Worm (Caenorhabditis elegans) whole organism, L1 larva: Measurements from ENCODE around the gene rpl-22.

Source experiments
- C16A3.4 ChIP-seq: fragments of 150-350 bp; optimal IDR thresholded peaks from 2 replicates; lab custom pipeline; 2014; ENCODE audit warnings: missing biosample characterization, missing genetic modification characterization
- C34B4.2 ChIP-seq: sonication (generic microtip); optimal IDR thresholded peaks from 2 replicates; lab custom pipeline; 2017; ENCODE audit warnings: mild to moderate bottlenecking, missing genetic modification characterization, missing compliant biosample characterization
- F16B12.6 ChIP-seq: fragments of 150-350 bp; optimal IDR thresholded peaks from 2 replicates; lab custom pipeline; 2014; ENCODE audit warnings: missing biosample characterization, missing genetic modification characterization
- Y116A8C.19 ChIP-seq: sonication (generic microtip); optimal IDR thresholded peaks from 2 replicates; lab custom pipeline; 2016; ENCODE audit warnings: missing compliant biosample characterization, missing genetic modification characterization, borderline replicate concordance
- alr-1 ChIP-seq: fragments of 200-800 bp; sonication (Bioruptor generic); optimal IDR thresholded peaks from 2 replicates; lab custom pipeline; 2018; ENCODE audit warnings: borderline replicate concordance, mild to moderate bottlenecking, missing genetic modification characterization, missing compliant biosample characterization
- blmp-1 ChIP-seq: fragments of 150-350 bp; optimal IDR thresholded peaks from 2 replicates; lab custom pipeline; 2014; ENCODE audit warnings: missing biosample characterization, missing genetic modification characterization
- ceh-63 ChIP-seq: fragments of 200-800 bp; sonication (Bioruptor generic); optimal IDR thresholded peaks from 2 replicates; lab custom pipeline; 2018; ENCODE audit warnings: mild to moderate bottlenecking, missing genetic modification characterization, missing compliant biosample characterization
- ceh-8 ChIP-seq: fragments of 200-800 bp; sonication (Bioruptor generic); optimal IDR thresholded peaks from 2 replicates; lab custom pipeline; 2018; ENCODE audit warnings: mild to moderate bottlenecking, missing genetic modification characterization, moderate library complexity, missing compliant biosample characterization
- ceh-88 ChIP-seq: fragments of 200-800 bp; sonication (Bioruptor generic); IDR thresholded peaks from 2 replicates; pipeline ENCODE4 v1.3.6; 2022; ENCODE audit warnings: missing genetic modification characterization, missing compliant biosample characterization
- efl-1 ChIP-seq, 4 experiments: fragments of 150-350 bp; optimal IDR thresholded peaks in 3 of 4; peaks in 1 of 4; 1 replicate in 1 of 4; 2 replicates in 3 of 4; lab custom pipeline; 2014; ENCODE audit warnings: missing biosample characterization in 2 of 4, missing genetic modification characterization in 2 of 4, missing genetic modification reagents in 2 of 4
- efl-3 ChIP-seq: fragments of 200-800 bp; sonication (Bioruptor generic); optimal IDR thresholded peaks from 2 replicates; lab custom pipeline; 2018; ENCODE audit warnings: mild to moderate bottlenecking, missing genetic modification characterization, missing compliant biosample characterization
- elt-2 ChIP-seq: sonication (generic microtip); optimal IDR thresholded peaks from 2 replicates; lab custom pipeline; 2016; ENCODE audit warnings: missing genetic modification characterization, mild to moderate bottlenecking, inconsistent platforms, missing compliant biosample characterization, missing genetic modification reagents
- fkh-4 ChIP-seq: sonication (generic microtip); optimal IDR thresholded peaks from 2 replicates; lab custom pipeline; 2016; ENCODE audit warnings: missing compliant biosample characterization, missing genetic modification characterization, borderline replicate concordance
- grh-1 ChIP-seq: fragments of 200-800 bp; sonication (Bioruptor generic); IDR thresholded peaks from 2 replicates; pipeline ENCODE4 v1.3.6; 2022; ENCODE audit warnings: missing genetic modification reagents, missing genetic modification characterization, missing compliant biosample characterization
- hlh-4 ChIP-seq: sonication (generic microtip); optimal IDR thresholded peaks from 2 replicates; lab custom pipeline; 2016; ENCODE audit warnings: mild to moderate bottlenecking, missing genetic modification characterization, missing compliant biosample characterization
- lin-14 ChIP-seq: fragments of 200-800 bp; sonication (Bioruptor generic); optimal IDR thresholded peaks from 2 replicates; lab custom pipeline; 2018; ENCODE audit warnings: mild to moderate bottlenecking, missing genetic modification characterization, moderate library complexity, missing compliant biosample characterization
- lin-39 ChIP-seq: fragments of 150-350 bp; optimal IDR thresholded peaks from 2 replicates; lab custom pipeline; 2014; ENCODE audit warnings: missing biosample characterization, missing genetic modification reagents, missing genetic modification characterization
- lsy-2 ChIP-seq, 2 experiments: fragments of 150-350 bp; optimal IDR thresholded peaks; 2 replicates each; lab custom pipeline; 2014; ENCODE audit warnings: missing biosample characterization in 2 of 2, missing genetic modification characterization in 2 of 2
- mab-9 ChIP-seq: fragments of 200-800 bp; sonication (Bioruptor generic); IDR thresholded peaks from 2 replicates; pipeline ENCODE4 v1.3.6; 2022; ENCODE audit warnings: missing genetic modification reagents, missing genetic modification characterization, missing compliant biosample characterization
- nhr-11 ChIP-seq: fragments of 150-350 bp; optimal IDR thresholded peaks from 2 replicates; lab custom pipeline; 2014; ENCODE audit warnings: missing biosample characterization, missing genetic modification characterization
- nhr-12 ChIP-seq: sonication (generic microtip); optimal IDR thresholded peaks from 2 replicates; lab custom pipeline; 2017; ENCODE audit warnings: missing biosample characterization, missing genetic modification characterization
- nhr-19 ChIP-seq: fragments of 200-800 bp; sonication (Bioruptor generic); conservative IDR thresholded peaks from 2 replicates; pipeline ENCODE4 v1.3.6; 2022; ENCODE audit warnings: missing genetic modification characterization, missing compliant biosample characterization
- nhr-20 ChIP-seq: sonication (generic microtip); optimal IDR thresholded peaks from 2 replicates; lab custom pipeline; 2016; ENCODE audit warnings: mild to moderate bottlenecking, missing genetic modification characterization, missing compliant biosample characterization
- nhr-237 ChIP-seq: fragments of 150-350 bp; optimal IDR thresholded peaks from 2 replicates; lab custom pipeline; 2014; ENCODE audit warnings: missing biosample characterization, missing genetic modification characterization
- nhr-47 ChIP-seq: sonication (generic microtip); optimal IDR thresholded peaks from 2 replicates; lab custom pipeline; 2016; ENCODE audit warnings: mild to moderate bottlenecking, missing genetic modification characterization, moderate library complexity, missing compliant biosample characterization
- nhr-71 ChIP-seq: sonication (generic microtip); optimal IDR thresholded peaks from 2 replicates; lab custom pipeline; 2016; ENCODE audit warnings: mild to moderate bottlenecking, missing genetic modification characterization, moderate library complexity, missing compliant biosample characterization
- nhr-77 ChIP-seq: fragments of 150-350 bp; optimal IDR thresholded peaks from 2 replicates; lab custom pipeline; 2014; ENCODE audit warnings: missing biosample characterization, missing genetic modification characterization
- nhr-90 ChIP-seq: sonication (generic microtip); optimal IDR thresholded peaks from 2 replicates; lab custom pipeline; 2016; ENCODE audit warnings: mild to moderate bottlenecking, missing genetic modification characterization, missing compliant biosample characterization; ENCODE audit not compliant: poor library complexity
- rnt-1 ChIP-seq: sonication (generic microtip); optimal IDR thresholded peaks from 2 replicates; lab custom pipeline; 2016; ENCODE audit warnings: mild to moderate bottlenecking, missing genetic modification characterization, moderate library complexity, missing compliant biosample characterization
- skn-1 ChIP-seq: fragments of 150-350 bp; optimal IDR thresholded peaks from 2 replicates; lab custom pipeline; 2014; ENCODE audit warnings: missing biosample characterization, missing genetic modification characterization
- sptf-1 ChIP-seq: fragments of 150-350 bp; optimal IDR thresholded peaks from 2 replicates; lab custom pipeline; 2014; ENCODE audit warnings: missing biosample characterization, missing genetic modification characterization
- swsn-7 ChIP-seq: sonication (generic microtip); optimal IDR thresholded peaks from 2 replicates; lab custom pipeline; 2016; ENCODE audit warnings: missing genetic modification characterization, missing compliant biosample characterization
- tlp-1 ChIP-seq: fragments of 150-350 bp; optimal IDR thresholded peaks from 2 replicates; lab custom pipeline; 2014; ENCODE audit warnings: missing biosample characterization, missing genetic modification characterization
- unc-86 ChIP-seq: sonication (generic microtip); optimal IDR thresholded peaks from 2 replicates; lab custom pipeline; 2016; ENCODE audit warnings: missing genetic modification characterization, missing compliant biosample characterization
- xbp-1 ChIP-seq: sonication (generic microtip); optimal IDR thresholded peaks from 2 replicates; lab custom pipeline; 2016; ENCODE audit warnings: missing genetic modification characterization, missing compliant biosample characterization
- zip-4 ChIP-seq: fragments of 200-800 bp; sonication (Bioruptor generic); optimal IDR thresholded peaks from 2 replicates; lab custom pipeline; 2018; ENCODE audit warnings: mild to moderate bottlenecking, missing genetic modification characterization, moderate library complexity, missing compliant biosample characterization

The rpl-22 gene

DNA sequence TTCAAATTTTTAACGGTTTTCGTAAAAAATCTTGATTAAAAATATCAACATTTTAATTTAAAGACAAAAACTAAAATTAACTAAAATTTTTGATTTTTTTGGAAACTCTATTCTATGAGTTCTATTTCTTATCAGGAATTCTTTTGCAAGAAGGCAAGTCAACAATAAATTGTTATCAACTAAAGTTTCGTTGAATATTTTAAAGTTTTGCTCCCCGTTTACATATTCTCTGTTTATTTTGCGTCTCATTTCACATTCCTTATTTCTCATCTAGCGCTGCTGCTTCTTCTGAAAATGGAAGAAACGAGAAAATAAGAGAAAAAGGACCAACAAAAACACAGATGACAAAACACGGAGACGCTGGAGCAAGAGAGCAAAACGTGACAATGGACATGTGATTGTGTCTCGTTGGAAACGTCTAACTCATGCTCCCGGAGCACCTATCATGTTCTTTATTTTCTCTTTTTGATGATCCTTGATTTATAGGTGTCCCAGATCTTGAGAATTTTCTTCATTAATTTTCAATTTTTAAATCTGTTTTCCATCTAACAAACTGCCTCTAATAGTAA is 34.8 kb upstream of the rpl-22 start:
- no peak for TF ChIP-seq nhr-11 (tag; lab: Kevin White, UChicago)
- no peak for TF ChIP-seq nhr-47 (tag; lab: Kevin White, UChicago)
- TF ChIP-seq grh-1 (GFP tag; lab: Robert Waterston, UW), result no peak
- TF ChIP-seq ceh-8 (GFP tag; lab: Kevin White, UChicago), result no peak
- no peak for TF ChIP-seq sptf-1
- no peak for TF ChIP-seq efl-1 (optimal IDR thresholded peaks at IDR 0.05; lab: Kevin White, UChicago)
- TF ChIP-seq efl-1 (GFP tag; optimal IDR thresholded peaks at IDR 0.05 in 1 of 2; lab: Kevin White, UChicago), result peak in 1 of 2 experiments; percentile 62
- no peak for TF ChIP-seq F16B12.6 (tag; lab: Kevin White, UChicago)
- peak; percentile 88 for TF ChIP-seq elt-2 (tag; lab: Kevin White, UChicago)
- TF ChIP-seq lin-14 (GFP tag; lab: Kevin White, UChicago), result peak; percentile 39
- 0 out of 2 replicates have a peak, but pooled peaks have one; percentile 3 for TF ChIP-seq nhr-19 (GFP tag; lab: Robert Waterston, UW)
- TF ChIP-seq C16A3.4 (tag; lab: Kevin White, UChicago), result no peak
- no peak for TF ChIP-seq nhr-77 (tag; lab: Kevin White, UChicago)
- TF ChIP-seq nhr-12 (tag; lab: Kevin White, UChicago), result no peak
- TF ChIP-seq nhr-71 (tag; lab: Kevin White, UChicago), result peak; percentile 29
- peak in 1 of 2 experiments; percentile 5 for TF ChIP-seq lsy-2 (tag; optimal IDR thresholded peaks at IDR 0.05; lab: Kevin White, UChicago)
- TF ChIP-seq nhr-237, result no peak
- TF ChIP-seq nhr-20 (tag; lab: Kevin White, UChicago), result peak; percentile 6
- TF ChIP-seq blmp-1 (tag; lab: Kevin White, UChicago), result no peak
- TF ChIP-seq rnt-1 (tag; lab: Kevin White, UChicago), result peak; percentile 21
- TF ChIP-seq tlp-1 (tag; lab: Kevin White, UChicago), result no peak
- TF ChIP-seq, all 84 proteins: peak for 8

ce11 chrII:5021518-5021917 is 33.9 kb upstream of the rpl-22 start:
- TF ChIP-seq tlp-1 (tag; lab: Kevin White, UChicago) (no peak), blmp-1 (tag; lab: Kevin White, UChicago) (peak; percentile 35), lin-14 (GFP tag; lab: Kevin White, UChicago) (peak; percentile 4), lsy-2 (tag; optimal IDR thresholded peaks at IDR 0.05; lab: Kevin White, UChicago) (peak in 1 of 2 experiments; percentile 21), mab-9 (GFP tag; lab: Robert Waterston, UW) (no peak), ceh-88 (GFP tag; lab: Robert Waterston, UW) (0 out of 2 replicates have a peak, but pooled peaks have one; percentile 10)
- TF ChIP-seq, all 84 proteins: peak for 4

DNA sequence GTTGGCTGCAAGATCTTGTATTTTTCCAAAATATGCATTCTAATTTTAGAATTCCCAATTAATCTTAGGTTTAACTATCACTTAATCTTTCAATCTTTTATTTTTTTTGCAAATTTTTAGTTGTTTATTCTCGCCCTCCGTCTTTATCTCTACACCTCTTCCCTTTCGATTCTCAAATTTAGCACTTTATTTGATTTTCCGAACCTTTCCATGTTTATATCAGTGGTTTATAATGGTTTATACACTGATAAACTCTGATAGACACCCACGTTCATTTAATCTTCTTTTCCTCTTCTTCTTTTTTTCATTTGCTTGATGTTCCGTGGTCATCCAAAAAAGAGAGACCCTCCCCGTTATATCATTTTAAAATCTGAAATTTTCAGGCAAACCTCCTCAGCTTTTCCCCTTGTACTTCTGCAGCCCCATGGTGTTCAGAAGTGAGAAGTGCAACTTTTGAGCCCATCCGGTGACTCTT is 33.0 kb upstream of the rpl-22 start, which contains the start of the genes nsy-1 and F59A6.13:
Gene nsy-1, plus strand, starts transcription at position 377 of the 475 bp plus-strand sequence.
Gene F59A6.13, plus strand, starts transcription at position 425 of the 475 bp plus-strand sequence.
- TF ChIP-seq elt-2 (tag; lab: Kevin White, UChicago), result peak; percentile 97
- TF ChIP-seq efl-1 (optimal IDR thresholded peaks at IDR 0.05; lab: Kevin White, UChicago), result no peak
- TF ChIP-seq efl-1 (GFP tag; optimal IDR thresholded peaks at IDR 0.05 in 1 of 2; lab: Kevin White, UChicago), result peak in 1 of 2 experiments; percentile 72
- TF ChIP-seq C34B4.2 (tag; lab: Kevin White, UChicago), result no peak

- TF ChIP-seq alr-1 (tag; lab: Kevin White, UChicago), result no peak
- TF ChIP-seq C16A3.4 (tag; lab: Kevin White, UChicago), result no peak
- TF ChIP-seq zip-4, result no peak
- no peak for TF ChIP-seq unc-86 (tag; lab: Kevin White, UChicago)
- TF ChIP-seq grh-1 (GFP tag; lab: Robert Waterston, UW), result no peak
- no peak for TF ChIP-seq skn-1
- no peak for TF ChIP-seq fkh-4 (tag; lab: Kevin White, UChicago)
- TF ChIP-seq hlh-4 (tag; lab: Kevin White, UChicago), result no peak
- TF ChIP-seq nhr-90, result no peak
- TF ChIP-seq xbp-1, result no peak
- no peak for TF ChIP-seq Y116A8C.19
- TF ChIP-seq swsn-7 (tag; lab: Kevin White, UChicago), result no peak
- no peak for TF ChIP-seq elt-2 (tag; lab: Kevin White, UChicago)
- TF ChIP-seq ceh-63 (GFP tag; lab: Kevin White, UChicago), result no peak
- no peak for TF ChIP-seq efl-3 (GFP tag; lab: Kevin White, UChicago)
- TF ChIP-seq lin-39 (tag; lab: Kevin White, UChicago), result no peak
- TF ChIP-seq ceh-88 (GFP tag; lab: Robert Waterston, UW), result no peak
- TF ChIP-seq, all 84 proteins: peak for 0
These were observed 27.5 kb upstream of the rpl-22 start for ce11 chrII:5027952-5028351.
